Worm (Caenorhabditis elegans): ENCODE results near the gene pfd-4.

Gene pfd-4

DNA sequence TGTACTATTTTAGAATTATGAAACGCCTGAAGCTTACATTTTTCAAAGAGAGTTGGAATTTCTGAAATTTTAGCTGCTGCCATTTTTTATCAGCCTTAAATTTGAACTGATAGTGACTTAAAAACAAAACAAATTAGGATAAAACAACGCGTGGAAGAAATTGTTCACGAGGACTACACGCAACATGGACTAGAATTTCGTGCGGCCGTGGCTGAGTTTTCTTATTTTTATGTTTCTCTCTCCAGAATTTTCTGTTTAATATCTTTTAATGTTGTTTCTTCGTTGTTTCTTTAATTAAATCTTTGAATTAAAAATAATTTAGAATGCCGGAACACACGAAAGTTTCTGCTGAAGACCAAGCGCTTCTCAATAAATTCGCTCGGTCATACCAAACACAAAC, at the start of gene pfd-4, which contains the start of the genes B0035.3 and B0035.22:
Gene pfd-4, plus strand, starts transcription at position 323 of the 400 bp plus-strand sequence.
Gene B0035.3, minus strand, starts transcription at position 114 of the 400 bp plus-strand sequence.
Gene B0035.22, plus strand, starts transcription at position 269 of the 400 bp plus-strand sequence.
- no peak for TF ChIP-seq unc-62 (GFP tag; optimal IDR thresholded peaks at IDR 0.05)
- no peak for TF ChIP-seq aly-2 (tag; optimal IDR thresholded peaks at IDR 0.05)
- TF ChIP-seq lin-11 (tag; optimal IDR thresholded peaks at IDR 0.05): no peak
- peak; percentile 72 for TF ChIP-seq crh-2 (tag; optimal IDR thresholded peaks at IDR 0.05)
- TF ChIP-seq lin-13 (GFP tag; optimal IDR thresholded peaks at IDR 0.05): peak; percentile 36
- TF ChIP-seq nhr-6 (tag; optimal IDR thresholded peaks at IDR 0.05): no peak
- no peak for TF ChIP-seq unc-39 (tag; optimal IDR thresholded peaks at IDR 0.05)
- peak; percentile 53 for TF ChIP-seq sem-4 (tag; optimal IDR thresholded peaks at IDR 0.05)
- TF ChIP-seq nhr-11 (tag; optimal IDR thresholded peaks at IDR 0.05): no peak
- peak; percentile 50 for TF ChIP-seq F13H6.1 (tag; optimal IDR thresholded peaks at IDR 0.05)
- TF ChIP-seq lin-39 (tag; optimal IDR thresholded peaks at IDR 0.05): no peak
- no peak for TF ChIP-seq nhr-237 (tag; optimal IDR thresholded peaks at IDR 0.05)
- peak; percentile 38 for TF ChIP-seq gmeb-1 (tag; optimal IDR thresholded peaks at IDR 0.05)
- no peak for TF ChIP-seq elt-1 (tag; optimal IDR thresholded peaks at IDR 0.05)
- no peak for TF ChIP-seq alr-1 (tag; optimal IDR thresholded peaks at IDR 0.05)
- TF ChIP-seq nhr-25 (tag; optimal IDR thresholded peaks at IDR 0.05): no peak
- TF ChIP-seq mbf-1 (tag; optimal IDR thresholded peaks at IDR 0.05): no peak
- peak; percentile 53 for TF ChIP-seq sma-3 (GFP tag; optimal IDR thresholded peaks at IDR 0.05)
- TF ChIP-seq nhr-12 (tag; optimal IDR thresholded peaks at IDR 0.05): no peak
- TF ChIP-seq nhr-10 (tag; optimal IDR thresholded peaks at IDR 0.05): no peak
- no peak for TF ChIP-seq ceh-16 (tag; optimal IDR thresholded peaks at IDR 0.05)
- no peak for TF ChIP-seq egl-27 (tag; optimal IDR thresholded peaks at IDR 0.05)
- TF ChIP-seq skn-1 (tag; optimal IDR thresholded peaks at IDR 0.05): no peak
- peak; percentile 1 to 79 for TF ChIP-seq lsy-2 (tag; optimal IDR thresholded peaks at IDR 0.05)
- TF ChIP-seq nhr-23 (tag; optimal IDR thresholded peaks at IDR 0.05): no peak
- peak; percentile 76 for TF ChIP-seq unc-55 (GFP tag; optimal IDR thresholded peaks at IDR 0.05)
- no peak for TF ChIP-seq nhr-21 (tag; optimal IDR thresholded peaks at IDR 0.05)
- no peak for TF ChIP-seq ama-1 (optimal IDR thresholded peaks at IDR 0.05)
- no peak for TF ChIP-seq Y55F3AM.14 (GFP tag; optimal IDR thresholded peaks at IDR 0.05)
- no peak for TF ChIP-seq R02D3.7 (tag; optimal IDR thresholded peaks at IDR 0.05)
- no peak for TF ChIP-seq mdl-1 (tag; optimal IDR thresholded peaks at IDR 0.05)
- peak; percentile 73 for TF ChIP-seq C34F6.9 (tag; optimal IDR thresholded peaks at IDR 0.05)
- TF ChIP-seq dmd-4 (tag; optimal IDR thresholded peaks at IDR 0.05): no peak
- TF ChIP-seq sma-9 (GFP tag; optimal IDR thresholded peaks at IDR 0.05): peak; percentile 66
- TF ChIP-seq sma-9 (tag; optimal IDR thresholded peaks at IDR 0.05): no peak

DNA sequence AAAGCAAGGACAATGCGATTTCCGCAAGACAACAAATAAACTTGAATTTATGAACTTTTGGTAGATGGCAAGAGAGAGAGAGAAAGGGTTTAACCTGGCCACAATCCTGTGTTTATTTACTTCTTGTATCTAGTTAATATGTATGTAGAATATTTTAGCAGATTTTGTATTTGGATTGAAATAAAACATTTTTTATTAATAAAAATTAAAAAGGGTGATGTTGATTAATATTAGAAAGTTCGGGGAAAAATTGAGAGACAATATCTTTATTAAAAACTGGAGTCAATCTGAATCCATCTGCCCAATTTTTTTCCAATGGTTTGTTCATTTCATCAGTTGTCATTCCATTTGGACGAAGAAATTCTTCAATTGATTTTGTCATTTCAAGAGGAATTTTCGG, 48.9 kb upstream of the pfd-4 start, which contains the start of gene col-127:
Gene col-127, minus strand, starts transcription at position 101 of the 400 bp plus-strand sequence.
- TF ChIP-seq lsy-2 (tag; optimal IDR thresholded peaks at IDR 0.05) (no peak), fos-1 (tag; optimal IDR thresholded peaks at IDR 0.05) (no peak), blmp-1 (tag; optimal IDR thresholded peaks at IDR 0.05; ENCODE audit: insufficient read depth) (no peak), aly-2 (tag; optimal IDR thresholded peaks at IDR 0.05) (no peak), nhr-129 (tag; optimal IDR thresholded peaks at IDR 0.05) (no peak), ceh-16 (tag; optimal IDR thresholded peaks at IDR 0.05) (no peak), unc-55 (GFP tag; optimal IDR thresholded peaks at IDR 0.05) (no peak), elt-1 (tag; optimal IDR thresholded peaks at IDR 0.05) (no peak), ztf-1 (GFP tag; conservative IDR thresholded peaks at IDR 0.05) (no peak), nhr-237 (tag; optimal IDR thresholded peaks at IDR 0.05) (no peak), nhr-23 (tag; optimal IDR thresholded peaks at IDR 0.05) (no peak), sem-4 (tag; optimal IDR thresholded peaks at IDR 0.05) (no peak), zag-1 (tag; optimal IDR thresholded peaks at IDR 0.05) (no peak), lin-13 (GFP tag; optimal IDR thresholded peaks at IDR 0.05) (no peak)

DNA sequence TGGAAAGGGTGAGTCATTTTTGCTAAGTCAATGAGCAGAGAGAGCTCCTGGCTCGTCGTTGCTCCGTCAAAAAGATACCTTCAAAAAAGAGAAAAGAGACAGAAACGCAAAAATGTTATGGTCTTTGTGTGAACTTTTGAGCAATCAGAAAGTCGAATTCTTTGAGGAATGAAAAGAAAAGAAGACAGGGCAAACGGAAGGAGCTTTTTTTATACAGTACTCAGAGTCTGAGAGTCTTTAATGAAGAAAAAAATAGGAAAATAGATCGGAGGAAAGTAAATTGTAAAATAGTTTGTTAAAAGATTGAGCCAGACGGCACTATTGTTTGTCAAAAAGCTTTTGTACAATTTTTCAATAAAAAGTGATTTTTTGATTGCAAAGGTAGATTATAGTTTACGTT, 45.5 kb upstream of the pfd-4 start:
- peak; percentile 57 for TF ChIP-seq F13H6.1 (tag; optimal IDR thresholded peaks at IDR 0.05)
- no peak for TF ChIP-seq nhr-12 (tag; optimal IDR thresholded peaks at IDR 0.05)
- no peak for TF ChIP-seq unc-55 (GFP tag; optimal IDR thresholded peaks at IDR 0.05)

All from whole organism, L2 larva.